Worm (Caenorhabditis elegans) whole organism, L2 larva: ENCODE measurements around the gene K09H11.9.

Experiments used
- C34F6.9 ChIP-seq: fragments of 150-350 bp; optimal IDR thresholded peaks from 2 replicates; lab custom pipeline; 2014; ENCODE audit warnings: missing biosample characterization, missing genetic modification characterization
- F13H6.1 ChIP-seq: sonication (generic microtip); optimal IDR thresholded peaks from 2 replicates; lab custom pipeline; 2016; ENCODE audit warnings: missing genetic modification characterization, missing compliant biosample characterization
- Y55F3AM.14 ChIP-seq: fragments of 200-800 bp; sonication (Bioruptor generic); optimal IDR thresholded peaks from 2 replicates; lab custom pipeline; 2018; ENCODE audit warnings: mild to moderate bottlenecking, missing genetic modification characterization, missing compliant biosample characterization
- alr-1 ChIP-seq: fragments of 150-350 bp; optimal IDR thresholded peaks from 2 replicates; lab custom pipeline; 2014; ENCODE audit warnings: missing biosample characterization, missing genetic modification characterization
- aly-2 ChIP-seq: fragments of 150-350 bp; optimal IDR thresholded peaks from 2 replicates; lab custom pipeline; 2014; ENCODE audit warnings: missing biosample characterization, missing genetic modification characterization
- blmp-1 ChIP-seq: sonication (generic microtip); optimal IDR thresholded peaks from 2 replicates; lab custom pipeline; 2017; ENCODE audit warnings: missing genetic modification characterization, mild to moderate bottlenecking, missing compliant biosample characterization, antibody characterized with exemption, moderate library complexity; ENCODE audit not compliant: insufficient read depth
- ceh-16 ChIP-seq: fragments of 150-350 bp; optimal IDR thresholded peaks from 2 replicates; lab custom pipeline; 2014; ENCODE audit warnings: missing biosample characterization, missing genetic modification characterization
- ceh-82 ChIP-seq: fragments of 150-350 bp; optimal IDR thresholded peaks from 2 replicates; lab custom pipeline; 2014; ENCODE audit warnings: missing biosample characterization, missing genetic modification characterization
- crh-2 ChIP-seq: sonication (generic microtip); optimal IDR thresholded peaks from 2 replicates; lab custom pipeline; 2017; ENCODE audit warnings: missing biosample characterization, missing genetic modification characterization
- egl-27 ChIP-seq: sonication (generic microtip); optimal IDR thresholded peaks from 3 replicates; lab custom pipeline; 2017; ENCODE audit warnings: missing biosample characterization, missing genetic modification reagents, missing genetic modification characterization
- elt-1 ChIP-seq: fragments of 150-350 bp; optimal IDR thresholded peaks from 2 replicates; lab custom pipeline; 2014; ENCODE audit warnings: missing biosample characterization, missing genetic modification characterization
- fos-1 ChIP-seq: fragments of 150-350 bp; optimal IDR thresholded peaks from 2 replicates; lab custom pipeline; 2014; ENCODE audit warnings: missing biosample characterization, missing genetic modification characterization
- gmeb-1 ChIP-seq: fragments of 150-350 bp; optimal IDR thresholded peaks from 2 replicates; lab custom pipeline; 2014; ENCODE audit warnings: missing biosample characterization, missing genetic modification characterization
- lin-11 ChIP-seq: fragments of 150-350 bp; sonication (generic microtip); optimal IDR thresholded peaks from 2 replicates; lab custom pipeline; 2014; ENCODE audit warnings: missing biosample characterization, missing genetic modification characterization, inconsistent platforms, mixed read lengths
- lin-13 ChIP-seq: fragments of 150-350 bp; optimal IDR thresholded peaks from 2 replicates; lab custom pipeline; 2014; ENCODE audit warnings: missing biosample characterization, missing genetic modification reagents, missing genetic modification characterization
- lsy-2 ChIP-seq, 2 experiments: fragments of 150-350 bp in 1 of 2; sonication (generic microtip) in 1 of 2; optimal IDR thresholded peaks; 2 replicates each; lab custom pipeline; 2014 to 2017; ENCODE audit warnings: missing biosample characterization in 2 of 2, missing genetic modification characterization in 2 of 2
- mab-5 ChIP-seq: fragments of 150-350 bp; optimal IDR thresholded peaks from 2 replicates; lab custom pipeline; 2014; ENCODE audit warnings: missing biosample characterization, missing genetic modification characterization
- mdl-1 ChIP-seq, 2 experiments: fragments of 150-350 bp in 1 of 2; sonication (generic microtip) in 1 of 2; optimal IDR thresholded peaks; 2 replicates each; lab custom pipeline; 2017; ENCODE audit warnings: missing biosample characterization in 2 of 2, missing genetic modification characterization in 2 of 2
- nhr-11 ChIP-seq: fragments of 150-350 bp; optimal IDR thresholded peaks from 2 replicates; lab custom pipeline; 2014; ENCODE audit warnings: missing biosample characterization, missing genetic modification characterization
- nhr-12 ChIP-seq: fragments of 150-350 bp; optimal IDR thresholded peaks from 2 replicates; lab custom pipeline; 2014; ENCODE audit warnings: missing biosample characterization, missing genetic modification characterization
- nhr-129 ChIP-seq: fragments of 150-350 bp; optimal IDR thresholded peaks from 2 replicates; lab custom pipeline; 2014; ENCODE audit warnings: missing biosample characterization, missing genetic modification characterization
- nhr-21 ChIP-seq: fragments of 150-350 bp; optimal IDR thresholded peaks from 2 replicates; lab custom pipeline; 2014; ENCODE audit warnings: missing biosample characterization, missing genetic modification characterization
- nhr-23 ChIP-seq: fragments of 150-350 bp; optimal IDR thresholded peaks from 2 replicates; lab custom pipeline; 2014; ENCODE audit warnings: missing biosample characterization, missing genetic modification reagents, missing genetic modification characterization
- nhr-25 ChIP-seq: fragments of 150-350 bp; sonication (generic microtip); optimal IDR thresholded peaks from 3 replicates; lab custom pipeline; 2014; ENCODE audit warnings: missing biosample characterization, missing genetic modification characterization
- nhr-6 ChIP-seq: fragments of 150-350 bp; optimal IDR thresholded peaks from 2 replicates; lab custom pipeline; 2014; ENCODE audit warnings: missing biosample characterization, missing genetic modification characterization
- nhr-77 ChIP-seq: fragments of 150-350 bp; optimal IDR thresholded peaks from 2 replicates; lab custom pipeline; 2014; ENCODE audit warnings: missing biosample characterization, missing genetic modification characterization
- sem-4 ChIP-seq: fragments of 150-350 bp; optimal IDR thresholded peaks from 2 replicates; lab custom pipeline; 2014; ENCODE audit warnings: missing biosample characterization, missing genetic modification reagents, missing genetic modification characterization
- sma-3 ChIP-seq: sonication (generic microtip); optimal IDR thresholded peaks from 2 replicates; lab custom pipeline; 2016; ENCODE audit warnings: missing genetic modification reagents, missing genetic modification characterization, missing compliant biosample characterization
- sma-9 ChIP-seq, 2 experiments: fragments of 150-350 bp in 1 of 2; sonication (generic microtip) in 1 of 2; optimal IDR thresholded peaks; 2 replicates each; lab custom pipeline; 2014 to 2016; ENCODE audit warnings: missing genetic modification characterization in 2 of 2, mild to moderate bottlenecking in 1 of 2, missing biosample characterization in 1 of 2, missing compliant biosample characterization in 1 of 2, missing genetic modification reagents in 1 of 2, moderate library complexity in 1 of 2
- snpc-4 ChIP-seq: fragments of 150-350 bp; optimal IDR thresholded peaks from 2 replicates; lab custom pipeline; 2014; ENCODE audit warnings: missing biosample characterization, missing genetic modification characterization
- unc-39 ChIP-seq: fragments of 150-350 bp; optimal IDR thresholded peaks from 2 replicates; lab custom pipeline; 2014; ENCODE audit warnings: missing biosample characterization, missing genetic modification characterization
- unc-55 ChIP-seq: fragments of 150-350 bp; sonication (generic microtip); optimal IDR thresholded peaks from 3 replicates; lab custom pipeline; 2014; ENCODE audit warnings: missing biosample characterization, missing genetic modification reagents, missing genetic modification characterization
- ztf-1 ChIP-seq: fragments of 200-800 bp; sonication (Bioruptor generic); conservative IDR thresholded peaks from 2 replicates; pipeline ENCODE4 v1.3.6; 2022; ENCODE audit warnings: missing genetic modification characterization, missing compliant biosample characterization
- ztf-11 ChIP-seq: sonication (generic microtip); optimal IDR thresholded peaks from 2 replicates; lab custom pipeline; 2017; ENCODE audit warnings: missing biosample characterization, missing genetic modification characterization

The K09H11.9 gene

ce11 chrV:5716508-5716907, at the start of gene K09H11.9:
TSS of gene K09H11.9 (minus strand) at chrV:5716608.
- TF ChIP-seq blmp-1 (tag; lab: Kevin White, UChicago), result no peak
- no peak for TF ChIP-seq sma-9 (GFP tag; optimal IDR thresholded peaks at IDR 0.05; lab: Kevin White, UChicago)
- no peak for TF ChIP-seq sma-9 (tag; optimal IDR thresholded peaks at IDR 0.05; lab: Kevin White, UChicago)
- no peak for TF ChIP-seq nhr-11 (tag; lab: Kevin White, UChicago)
- no peak for TF ChIP-seq snpc-4 (tag; lab: Kevin White, UChicago)
- TF ChIP-seq ztf-11 (tag; lab: Kevin White, UChicago), result no peak

DNA sequence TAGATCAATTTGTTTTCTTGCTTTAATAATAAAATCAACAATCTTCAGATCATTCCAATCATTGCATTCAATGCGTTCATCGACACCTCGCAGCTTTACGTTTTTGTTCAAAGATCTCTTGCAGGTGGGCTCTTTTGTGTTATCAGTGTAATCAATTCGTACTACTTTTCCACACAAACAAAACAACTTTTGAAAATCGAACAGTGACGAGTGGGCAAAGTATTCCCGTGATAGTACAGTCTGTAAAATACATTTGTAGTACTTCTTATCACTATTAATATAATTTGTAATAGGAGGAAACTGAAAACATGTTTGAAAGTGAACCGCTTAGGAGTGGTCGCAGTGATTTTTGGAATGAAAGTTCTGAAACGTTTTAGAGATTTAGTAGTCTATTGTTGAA, 48.7 kb upstream of the K09H11.9 start, which contains the start of gene pgph-2:
pgph-2 (plus strand) TSS at position 47 of the 400 bp plus-strand sequence.
- TF ChIP-seq aly-2 (tag; lab: Kevin White, UChicago) (no peak), sma-9 (GFP tag; optimal IDR thresholded peaks at IDR 0.05; lab: Kevin White, UChicago) (peak; percentile 25), sma-9 (tag; optimal IDR thresholded peaks at IDR 0.05; lab: Kevin White, UChicago) (no peak), crh-2 (peak; percentile 2)

- TF ChIP-seq aly-2 (tag; lab: Kevin White, UChicago) (no peak), lin-11 (tag; lab: Kevin White, UChicago) (no peak), mab-5 (tag; lab: Kevin White, UChicago) (no peak), nhr-21 (tag; lab: Kevin White, UChicago) (peak; percentile 45), nhr-12 (tag; lab: Kevin White, UChicago) (no peak), nhr-25 (tag; lab: Kevin White, UChicago) (peak; percentile 84), sma-3 (peak; percentile 73), unc-39 (tag; lab: Kevin White, UChicago) (no peak), ceh-16 (no peak), gmeb-1 (tag; lab: Kevin White, UChicago) (peak; percentile 45), egl-27 (tag; lab: Kevin White, UChicago) (peak; percentile 73), Y55F3AM.14 (GFP tag; lab: Kevin White, UChicago) (no peak), lsy-2 (tag; optimal IDR thresholded peaks at IDR 0.05; lab: Kevin White, UChicago) (no peak), mdl-1 (tag; optimal IDR thresholded peaks at IDR 0.05; lab: Kevin White, UChicago) (peak; percentile 11 to 17), sma-9 (GFP tag; optimal IDR thresholded peaks at IDR 0.05; lab: Kevin White, UChicago) (peak; percentile 96), sma-9 (tag; optimal IDR thresholded peaks at IDR 0.05; lab: Kevin White, UChicago) (no peak), blmp-1 (tag; lab: Kevin White, UChicago) (peak; percentile 85), crh-2 (peak; percentile 85), F13H6.1 (peak; percentile 74), sem-4 (tag; lab: Kevin White, UChicago) (peak; percentile 53), C34F6.9 (tag; lab: Kevin White, UChicago) (peak; percentile 15), alr-1 (tag; lab: Kevin White, UChicago) (no peak), fos-1 (tag; lab: Kevin White, UChicago) (peak; percentile 75), nhr-77 (tag; lab: Kevin White, UChicago) (no peak), elt-1 (tag; lab: Kevin White, UChicago) (no peak), ztf-11 (tag; lab: Kevin White, UChicago) (no peak), nhr-23 (tag; lab: Kevin White, UChicago) (no peak), nhr-6 (tag; lab: Kevin White, UChicago) (peak; percentile 28), snpc-4 (tag; lab: Kevin White, UChicago) (no peak)
Observed at ce11 chrV:5763787-5764186, 47.4 kb upstream of the K09H11.9 start, which contains the start of gene pgph-3. TSS of gene pgph-3 (minus strand) at chrV:5763846.

DNA sequence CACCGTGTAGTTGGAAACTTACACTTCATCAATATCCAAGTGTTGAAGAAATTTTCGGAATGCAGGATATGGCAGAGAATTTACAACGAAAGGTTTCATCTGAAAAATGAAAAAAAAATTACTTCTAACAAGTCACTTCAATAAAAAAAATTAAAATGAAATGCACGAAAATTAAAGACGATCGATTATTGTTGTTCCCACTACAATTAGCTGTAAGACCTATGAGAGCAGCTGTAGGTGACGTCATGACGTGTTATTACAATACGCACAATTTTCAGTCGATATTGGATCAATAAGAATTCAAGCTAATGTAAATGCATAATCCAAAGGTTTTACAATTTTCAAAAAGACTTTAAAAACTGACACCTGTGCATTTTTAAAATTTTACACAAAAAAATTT, 43.7 kb upstream of the K09H11.9 start, which contains the start of gene C53A3.1:
C53A3.1 (minus strand) TSS at position 101 of the 400 bp plus-strand sequence.
- TF ChIP-seq ztf-1 (no peak), ceh-82 (no peak), snpc-4 (tag; lab: Kevin White, UChicago) (no peak), blmp-1 (tag; lab: Kevin White, UChicago) (no peak), lin-13 (GFP tag; lab: Kevin White, UChicago) (no peak), unc-55 (GFP tag; lab: Kevin White, UChicago) (no peak)

DNA sequence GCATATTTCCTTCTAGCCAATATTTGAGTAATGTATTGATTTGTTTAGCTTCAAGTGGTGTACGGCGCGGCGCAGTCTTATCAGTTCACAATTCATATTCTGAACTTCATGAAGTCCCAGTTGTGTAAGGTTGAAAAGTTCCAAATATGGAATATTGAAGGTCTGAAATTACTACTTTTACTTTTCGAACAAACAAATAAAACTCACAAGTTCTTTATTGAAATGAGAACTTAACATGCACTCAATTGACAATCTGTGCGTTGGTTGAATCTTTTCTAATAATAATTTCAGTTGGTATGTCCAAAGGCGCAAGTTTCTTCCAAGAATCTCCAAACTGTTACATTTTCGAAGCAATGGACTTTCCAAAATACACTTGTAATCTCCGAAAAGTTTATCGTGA, 42.4 kb upstream of the K09H11.9 start, which contains the start of gene C53A3.4:
C53A3.4 (minus strand) TSS at position 101 of the 400 bp plus-strand sequence.
- no peak for TF ChIP-seq Y55F3AM.14 (GFP tag; lab: Kevin White, UChicago)
- no peak for TF ChIP-seq nhr-129 (tag; lab: Kevin White, UChicago)
- TF ChIP-seq sem-4 (tag; lab: Kevin White, UChicago), result no peak
- TF ChIP-seq, all 48 proteins: peak for 0
